Worm (Caenorhabditis elegans) whole organism, L1 larva: ENCODE results near the gene F54D12.10.

Source experiments
- C16A3.4 ChIP-seq: fragments of 150-350 bp; optimal IDR thresholded peaks from 2 replicates; lab custom pipeline; 2014; ENCODE audit warnings: missing biosample characterization, missing genetic modification characterization
- aha-1 ChIP-seq: fragments of 150-350 bp; optimal IDR thresholded peaks from 2 replicates; lab custom pipeline; 2014; ENCODE audit warnings: missing biosample characterization, missing genetic modification characterization
- blmp-1 ChIP-seq: fragments of 150-350 bp; optimal IDR thresholded peaks from 2 replicates; lab custom pipeline; 2014; ENCODE audit warnings: missing biosample characterization, missing genetic modification characterization
- ceh-90 ChIP-seq: sonication (generic microtip); optimal IDR thresholded peaks from 2 replicates; lab custom pipeline; 2016; ENCODE audit warnings: missing genetic modification characterization, missing compliant biosample characterization
- efl-1 ChIP-seq, 4 experiments: fragments of 150-350 bp; optimal IDR thresholded peaks in 3 of 4; peaks in 1 of 4; 1 replicate in 1 of 4; 2 replicates in 3 of 4; lab custom pipeline; 2014; ENCODE audit warnings: missing biosample characterization in 2 of 4, missing genetic modification characterization in 2 of 4, missing genetic modification reagents in 2 of 4
- elt-2 ChIP-seq: sonication (generic microtip); optimal IDR thresholded peaks from 2 replicates; lab custom pipeline; 2016; ENCODE audit warnings: missing genetic modification characterization, mild to moderate bottlenecking, inconsistent platforms, missing compliant biosample characterization, missing genetic modification reagents
- ets-5 ChIP-seq: fragments of 200-800 bp; sonication (Bioruptor generic); IDR thresholded peaks from 2 replicates; pipeline ENCODE4 v1.3.6; 2022; ENCODE audit warnings: missing genetic modification characterization, missing compliant biosample characterization
- fkh-4 ChIP-seq: sonication (generic microtip); optimal IDR thresholded peaks from 2 replicates; lab custom pipeline; 2016; ENCODE audit warnings: missing compliant biosample characterization, missing genetic modification characterization, borderline replicate concordance
- fkh-8 ChIP-seq: sonication (generic microtip); optimal IDR thresholded peaks from 2 replicates; lab custom pipeline; 2016; ENCODE audit warnings: mild to moderate bottlenecking, missing genetic modification characterization, missing compliant biosample characterization
- hlh-17 ChIP-seq: fragments of 200-800 bp; sonication (Bioruptor generic); optimal IDR thresholded peaks from 2 replicates; lab custom pipeline; 2018; ENCODE audit warnings: missing genetic modification characterization, mild to moderate bottlenecking, missing compliant biosample characterization, moderate library complexity, borderline replicate concordance
- isw-1 ChIP-seq: fragments of 200-800 bp; sonication (Bioruptor generic); IDR thresholded peaks from 2 replicates; pipeline ENCODE4 v1.3.6; 2022; ENCODE audit warnings: missing genetic modification characterization, missing compliant biosample characterization
- lin-35 ChIP-seq, 2 experiments: fragments of 150-350 bp; optimal IDR thresholded peaks; 2 replicates each; lab custom pipeline; 2014; ENCODE audit warnings: missing biosample characterization in 2 of 2, missing genetic modification characterization in 2 of 2, missing genetic modification reagents in 2 of 2
- lin-39 ChIP-seq: fragments of 150-350 bp; optimal IDR thresholded peaks from 2 replicates; lab custom pipeline; 2014; ENCODE audit warnings: missing biosample characterization, missing genetic modification reagents, missing genetic modification characterization
- mdl-1 ChIP-seq, 2 experiments: fragments of 150-350 bp; optimal IDR thresholded peaks; 2 replicates each; lab custom pipeline; 2014 to 2017; ENCODE audit warnings: missing biosample characterization in 2 of 2, missing genetic modification characterization in 2 of 2, inconsistent platforms in 1 of 2
- mef-2 ChIP-seq: fragments of 150-350 bp; optimal IDR thresholded peaks from 2 replicates; lab custom pipeline; 2014; ENCODE audit warnings: missing biosample characterization, missing genetic modification characterization
- nhr-19 ChIP-seq: fragments of 200-800 bp; sonication (Bioruptor generic); conservative IDR thresholded peaks from 2 replicates; pipeline ENCODE4 v1.3.6; 2022; ENCODE audit warnings: missing genetic modification characterization, missing compliant biosample characterization
- nhr-47 ChIP-seq: sonication (generic microtip); optimal IDR thresholded peaks from 2 replicates; lab custom pipeline; 2016; ENCODE audit warnings: mild to moderate bottlenecking, missing genetic modification characterization, moderate library complexity, missing compliant biosample characterization
- nhr-71 ChIP-seq: sonication (generic microtip); optimal IDR thresholded peaks from 2 replicates; lab custom pipeline; 2016; ENCODE audit warnings: mild to moderate bottlenecking, missing genetic modification characterization, moderate library complexity, missing compliant biosample characterization
- nhr-85 ChIP-seq: sonication (generic microtip); peaks from one replicate; lab custom pipeline; 2016; ENCODE audit warnings: missing genetic modification characterization, inconsistent platforms, missing compliant biosample characterization
- nhr-90 ChIP-seq: sonication (generic microtip); optimal IDR thresholded peaks from 2 replicates; lab custom pipeline; 2016; ENCODE audit warnings: mild to moderate bottlenecking, missing genetic modification characterization, missing compliant biosample characterization; ENCODE audit not compliant: poor library complexity
- pag-3 ChIP-seq: sonication (generic microtip); optimal IDR thresholded peaks from 2 replicates; lab custom pipeline; 2017; ENCODE audit warnings: missing genetic modification characterization, mild to moderate bottlenecking, missing compliant biosample characterization, antibody characterized with exemption, borderline replicate concordance; ENCODE audit not compliant: insufficient read depth
- pqm-1 ChIP-seq: sonication (generic microtip); optimal IDR thresholded peaks from 3 replicates; lab custom pipeline; 2017; ENCODE audit warnings: missing biosample characterization, missing genetic modification characterization
- rnt-1 ChIP-seq: sonication (generic microtip); optimal IDR thresholded peaks from 2 replicates; lab custom pipeline; 2016; ENCODE audit warnings: mild to moderate bottlenecking, missing genetic modification characterization, moderate library complexity, missing compliant biosample characterization
- snpc-4 ChIP-seq: fragments of 150-350 bp; optimal IDR thresholded peaks from 2 replicates; lab custom pipeline; 2014; ENCODE audit warnings: missing biosample characterization, missing genetic modification characterization
- sox-4 ChIP-seq: sonication (generic microtip); optimal IDR thresholded peaks from 2 replicates; lab custom pipeline; 2016; ENCODE audit warnings: missing genetic modification characterization, missing compliant biosample characterization
- sup-37 ChIP-seq: fragments of 200-800 bp; sonication (Bioruptor generic); optimal IDR thresholded peaks from 2 replicates; lab custom pipeline; 2018; ENCODE audit warnings: mild to moderate bottlenecking, missing genetic modification characterization, missing compliant biosample characterization
- tlp-1 ChIP-seq: fragments of 150-350 bp; optimal IDR thresholded peaks from 2 replicates; lab custom pipeline; 2014; ENCODE audit warnings: missing biosample characterization, missing genetic modification characterization
- unc-62 ChIP-seq: fragments of 150-350 bp; optimal IDR thresholded peaks from 2 replicates; lab custom pipeline; 2014; ENCODE audit warnings: missing biosample characterization, missing genetic modification reagents, missing genetic modification characterization
- xbp-1 ChIP-seq: sonication (generic microtip); optimal IDR thresholded peaks from 2 replicates; lab custom pipeline; 2016; ENCODE audit warnings: missing genetic modification characterization, missing compliant biosample characterization
- ztf-11 ChIP-seq, 2 experiments: sonication (generic microtip); optimal IDR thresholded peaks; 2 replicates each; lab custom pipeline; 2016 to 2017; ENCODE audit warnings: missing genetic modification characterization in 2 of 2, missing biosample characterization in 1 of 2, missing compliant biosample characterization in 1 of 2

Gene F54D12.10

ce11 chrII:1402167-1402619 is 24.0 kb upstream of the F54D12.10 start, which contains the start of gene Y51H7C.7 (continued):
- TF ChIP-seq aha-1 (tag; lab: Kevin White, UChicago) (peak; percentile 4), mdl-1 (tag; optimal IDR thresholded peaks at IDR 0.05; lab: Kevin White, UChicago) (peak in 1 of 2 experiments; percentile 31), lin-39 (tag; lab: Kevin White, UChicago) (peak; percentile 76), unc-62 (GFP tag; lab: Kevin White, UChicago) (no peak), ets-5 (GFP tag; lab: Robert Waterston, UW) (no peak), pqm-1 (tag; lab: Kevin White, UChicago) (no peak), rnt-1 (tag; lab: Kevin White, UChicago) (peak; percentile 73), sup-37 (no peak), tlp-1 (tag; lab: Kevin White, UChicago) (no peak), efl-1 (optimal IDR thresholded peaks at IDR 0.05; lab: Kevin White, UChicago) (peak; percentile 47 to 68), efl-1 (GFP tag; optimal IDR thresholded peaks at IDR 0.05 in 1 of 2; lab: Kevin White, UChicago) (peak; percentile 76 to 97), ztf-11 (tag; optimal IDR thresholded peaks at IDR 0.05; lab: Kevin White, UChicago) (peak in 1 of 2 experiments; percentile 57)

- TF ChIP-seq nhr-85 (tag; lab: Kevin White, UChicago) (no peak), sup-37 (no peak), ceh-90 (tag; lab: Kevin White, UChicago) (no peak), pag-3 (tag; lab: Kevin White, UChicago) (no peak), mef-2 (tag; lab: Kevin White, UChicago) (no peak)
These were observed 23.3 kb upstream of the F54D12.10 start, which contains the start of gene Y51H7C.8 for ce11 chrII:1401474-1401873. TSS of gene Y51H7C.8 (plus strand) at chrII:1401774.

- TF ChIP-seq blmp-1 (tag; lab: Kevin White, UChicago), result no peak
- TF ChIP-seq C16A3.4 (tag; lab: Kevin White, UChicago), result no peak
These were observed 21.9 kb upstream of the F54D12.10 start, which contains the start of gene F54D12.1 for ce11 chrII:1400105-1400504. TSS of gene F54D12.1 (plus strand) at chrII:1400405.

- no peak for TF ChIP-seq ets-5 (GFP tag; lab: Robert Waterston, UW)
- no peak for TF ChIP-seq nhr-71
These were observed 20.2 kb upstream of the F54D12.10 start, which contains the start of gene F54D12.2 for ce11 chrII:1398396-1398795. TSS of gene F54D12.2 (plus strand) at chrII:1398696.

DNA sequence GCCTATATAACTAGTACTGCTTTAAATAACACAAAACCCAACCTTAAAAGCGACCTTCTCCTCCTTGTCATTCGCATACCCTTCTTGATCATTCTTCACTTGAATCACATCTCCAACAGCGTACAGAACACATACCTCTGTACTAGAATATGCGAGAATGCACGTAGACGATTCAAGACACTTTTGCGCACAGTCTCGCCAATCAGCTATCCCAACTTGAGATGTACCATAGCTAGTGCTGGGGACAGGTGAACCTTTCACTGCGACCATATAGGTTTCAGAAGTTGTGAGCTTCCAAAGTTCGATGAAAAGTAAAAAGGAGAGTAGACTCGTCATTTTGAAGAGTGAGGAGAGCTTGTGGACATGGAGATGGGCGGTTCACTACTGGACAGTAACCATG is 19.5 kb upstream of the F54D12.10 start, which contains the start of gene F54D12.8:
TSS of gene F54D12.8 (minus strand) at position 336 of the 400 bp plus-strand sequence.
- TF ChIP-seq pqm-1 (tag; lab: Kevin White, UChicago) (no peak), sox-4 (tag; lab: Kevin White, UChicago) (no peak), xbp-1 (tag; lab: Kevin White, UChicago) (no peak), fkh-8 (tag; lab: Kevin White, UChicago) (no peak), nhr-19 (GFP tag; lab: Robert Waterston, UW) (no peak), hlh-17 (GFP tag; lab: Kevin White, UChicago) (no peak)
- TF ChIP-seq, all 84 proteins: peak for 0

- TF ChIP-seq pqm-1 (tag; lab: Kevin White, UChicago) (peak; percentile 74), fkh-4 (tag; lab: Kevin White, UChicago) (no peak), elt-2 (peak; percentile 89), lin-35 (GFP tag; optimal IDR thresholded peaks at IDR 0.05; lab: Kevin White, UChicago) (no peak), nhr-90 (tag; lab: Kevin White, UChicago) (peak; percentile 3)
These were observed 8.3 kb upstream of the F54D12.10 start, which contains the start of gene aat-7 for ce11 chrII:1386478-1386877. TSS of gene aat-7 (plus strand) at chrII:1386870.

DNA sequence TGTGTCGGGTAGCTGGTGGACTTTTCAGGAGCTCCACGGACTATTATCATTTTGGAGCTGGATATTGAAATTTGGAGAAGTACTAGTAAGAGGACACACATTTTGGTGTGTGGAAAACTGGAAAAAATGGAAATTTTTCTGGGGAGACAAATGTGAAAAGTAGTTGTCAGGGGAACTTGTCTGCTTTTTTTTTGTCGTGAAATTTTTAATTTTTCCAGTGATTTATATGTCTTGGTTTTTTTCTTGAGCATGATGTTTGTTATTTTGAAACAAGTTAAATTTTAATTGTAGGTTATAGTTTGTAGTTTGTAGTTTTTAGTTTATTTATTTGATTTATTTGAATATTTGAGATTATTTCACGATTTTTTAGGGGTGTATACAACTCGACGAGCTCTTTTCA is 7.1 kb upstream of the F54D12.10 start, which contains the start of gene F54D12.7:
TSS of gene F54D12.7 (minus strand) at position 101 of the 400 bp plus-strand sequence.
- TF ChIP-seq nhr-47 (tag; lab: Kevin White, UChicago), result no peak
- no peak for TF ChIP-seq snpc-4 (tag; lab: Kevin White, UChicago)
- no peak for TF ChIP-seq isw-1 (GFP tag; lab: Robert Waterston, UW)
